ENCODE assay signal across 2 worm cellular contexts in the genomic region with DNA sequence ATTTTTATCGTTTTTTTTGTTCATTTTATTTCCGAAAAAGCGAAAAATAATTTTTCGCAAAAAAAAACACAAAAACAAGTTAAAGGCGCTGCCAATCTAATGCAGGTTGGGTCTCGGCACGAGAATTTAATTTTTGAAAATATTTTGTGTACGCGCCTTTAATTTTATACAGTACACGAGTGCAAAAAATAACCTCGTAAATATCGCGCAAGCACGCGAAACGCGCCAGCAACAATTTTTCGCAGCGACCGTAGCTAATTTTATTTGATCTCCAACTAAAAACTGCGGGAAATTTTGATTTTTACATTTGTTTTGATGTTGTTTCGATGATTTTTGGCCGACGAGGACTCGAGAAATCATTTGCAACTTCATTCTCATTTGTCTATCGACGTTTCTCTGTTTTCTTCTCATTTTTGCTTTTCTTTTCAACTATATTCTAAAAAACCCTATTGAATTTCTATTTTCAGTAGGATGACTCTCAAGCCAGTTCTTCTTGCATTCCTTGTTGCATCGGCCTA.
TF ChIP-seq lines count a peak whose summit lies in the region.

A gene (plus strand): TSS at position 468 of the 518 bp plus-strand sequence.

TF ChIP-seq in whole organism, L4 larva, 104 proteins besides CTCF, POLR2A, EP300 and RAD21:
- TF ChIP-seq snpc-1.2 (GFP tag; IDR thresholded peaks at IDR 0.05; lab: Robert Waterston, UW) (peak; percentile 90), ceh-62 (tag; optimal IDR thresholded peaks at IDR 0.05; lab: Kevin White, UChicago) (no peak), nhr-48 (tag; optimal IDR thresholded peaks at IDR 0.05; lab: Kevin White, UChicago) (no peak), sdz-12 (GFP tag; optimal IDR thresholded peaks at IDR 0.05; lab: Kevin White, UChicago) (no peak), Y48G9A.11 (GFP tag; IDR thresholded peaks at IDR 0.05; lab: Robert Waterston, UW) (peak; percentile 92), lin-39 (tag; optimal IDR thresholded peaks at IDR 0.05; lab: Kevin White, UChicago) (no peak), spr-3 (GFP tag; optimal IDR thresholded peaks at IDR 0.05; lab: Kevin White, UChicago) (no peak), lsy-2 (tag; optimal IDR thresholded peaks at IDR 0.05; lab: Kevin White, UChicago) (peak in 1 of 2 experiments; percentile 64), ceh-82 (tag; optimal IDR thresholded peaks at IDR 0.05; lab: Kevin White, UChicago) (no peak), egl-27 (tag; optimal IDR thresholded peaks at IDR 0.05; lab: Kevin White, UChicago) (no peak), ceh-44 (GFP tag; IDR thresholded peaks at IDR 0.05; lab: Robert Waterston, UW) (peak; percentile 60; the same call in 1 of the 2 replicates), Y75B8A.6 (GFP tag; IDR thresholded peaks at IDR 0.05; lab: Robert Waterston, UW) (no peak), lin-13 (GFP tag; optimal IDR thresholded peaks at IDR 0.05; lab: Kevin White, UChicago) (peak; percentile 43), F49E8.2 (tag; optimal IDR thresholded peaks at IDR 0.05; lab: Kevin White, UChicago; ENCODE audit: borderline replicate concordance) (peak; percentile 98), lin-38 (GFP tag; IDR thresholded peaks at IDR 0.05; lab: Robert Waterston, UW) (peak; percentile 88), snpc-4 (tag; optimal IDR thresholded peaks at IDR 0.05; lab: Kevin White, UChicago) (no peak), arid-1 (GFP tag; conservative IDR thresholded peaks at IDR 0.05; lab: Robert Waterston, UW) (peak; percentile 71; the same call in 1 of the 2 replicates), tag-97 (GFP tag; IDR thresholded peaks at IDR 0.05; lab: Robert Waterston, UW) (no peak), gei-8 (GFP tag; optimal IDR thresholded peaks at IDR 0.05; lab: Kevin White, UChicago) (no peak), unc-130 (GFP tag; optimal IDR thresholded peaks at IDR 0.05; lab: Kevin White, UChicago) (peak; percentile 98)

TF ChIP-seq in whole organism, young adult, 124 proteins besides CTCF, POLR2A, EP300 and RAD21 (continues in another document):
- no peak for TF ChIP-seq ama-1 (optimal IDR thresholded peaks at IDR 0.05; lab: Kevin White, UChicago)
- TF ChIP-seq ama-1 (GFP tag; optimal IDR thresholded peaks at IDR 0.05; lab: Kevin White, UChicago), result peak in 1 of 2 experiments; percentile 5
- TF ChIP-seq B0261.1 (tag; optimal IDR thresholded peaks at IDR 0.05; lab: Kevin White, UChicago), result peak; percentile 21
- no peak for TF ChIP-seq sdz-38 (tag; optimal IDR thresholded peaks at IDR 0.05; lab: Kevin White, UChicago)
- TF ChIP-seq rec-8 (tag; optimal IDR thresholded peaks at IDR 0.05; lab: Kevin White, UChicago), result peak in 1 of 2 experiments; percentile 88
- TF ChIP-seq pbrm-1 (GFP tag; IDR thresholded peaks at IDR 0.05; lab: Robert Waterston, UW), result peak; percentile 91
- no peak for TF ChIP-seq lag-1 (GFP tag; IDR thresholded peaks at IDR 0.05; lab: Robert Waterston, UW)
- no peak for TF ChIP-seq F22D6.2 (tag; optimal IDR thresholded peaks at IDR 0.05; lab: Kevin White, UChicago)
- TF ChIP-seq gei-17 (GFP tag; optimal IDR thresholded peaks at IDR 0.05; lab: Kevin White, UChicago), result no peak
- no peak for TF ChIP-seq hlh-12 (tag; optimal IDR thresholded peaks at IDR 0.05; lab: Kevin White, UChicago)
- peak; percentile 85 for TF ChIP-seq mcd-1 (GFP tag; IDR thresholded peaks at IDR 0.05; lab: Robert Waterston, UW)
- peak; percentile 98 for TF ChIP-seq him-1 (tag; optimal IDR thresholded peaks at IDR 0.05; lab: Kevin White, UChicago)
- TF ChIP-seq C17E4.6 (GFP tag; IDR thresholded peaks at IDR 0.05; lab: Robert Waterston, UW), result peak; percentile 98
- TF ChIP-seq T26A5.8 (tag; optimal IDR thresholded peaks at IDR 0.05; lab: Kevin White, UChicago), result no peak
- peak; percentile 98 for TF ChIP-seq dpl-1 (GFP tag; optimal IDR thresholded peaks at IDR 0.05; lab: Kevin White, UChicago)
- TF ChIP-seq lin-35 (GFP tag; optimal IDR thresholded peaks at IDR 0.05; lab: Kevin White, UChicago), result peak; percentile 64 to 83 (median 78)
- TF ChIP-seq rcor-1 (GFP tag; IDR thresholded peaks at IDR 0.05; lab: Robert Waterston, UW), result peak; percentile 98
- peak; percentile 70; the same call in 1 of the 2 replicates for TF ChIP-seq bed-2 (GFP tag; IDR thresholded peaks at IDR 0.05; lab: Robert Waterston, UW)
- peak; percentile 75 for TF ChIP-seq lin-26 (GFP tag; IDR thresholded peaks at IDR 0.05; lab: Robert Waterston, UW)
- no peak for TF ChIP-seq chd-7 (tag; optimal IDR thresholded peaks at IDR 0.05; lab: Kevin White, UChicago)
- 0 out of 2 replicates have a peak, but pooled peaks have one; percentile 23 for TF ChIP-seq F37B4.10 (GFP tag; IDR thresholded peaks at IDR 0.05; lab: Robert Waterston, UW)
- TF ChIP-seq ztf-3 (GFP tag; optimal IDR thresholded peaks at IDR 0.05; lab: Kevin White, UChicago), result no peak
- no peak for TF ChIP-seq zim-3 (tag; optimal IDR thresholded peaks at IDR 0.05; lab: Kevin White, UChicago)
- TF ChIP-seq nhr-90 (tag; optimal IDR thresholded peaks at IDR 0.05; lab: Kevin White, UChicago), result no peak
- TF ChIP-seq rpc-1 (optimal IDR thresholded peaks at IDR 0.05; lab: Kevin White, UChicago), result no peak
- peak; percentile 21 for TF ChIP-seq rpc-1 (tag; optimal IDR thresholded peaks at IDR 0.05; lab: Kevin White, UChicago)
- no peak for TF ChIP-seq ceh-27 (GFP tag; optimal IDR thresholded peaks at IDR 0.05; lab: Kevin White, UChicago)
- TF ChIP-seq Y53F4B.3 (GFP tag; IDR thresholded peaks at IDR 0.05; lab: Robert Waterston, UW), result peak; percentile 80
- no peak for TF ChIP-seq ztf-6 (GFP tag; IDR thresholded peaks at IDR 0.05; lab: Robert Waterston, UW)
- no peak for TF ChIP-seq nhr-27 (tag; optimal IDR thresholded peaks at IDR 0.05; lab: Kevin White, UChicago)
- TF ChIP-seq nfya-1 (tag; optimal IDR thresholded peaks at IDR 0.05; lab: Kevin White, UChicago; ENCODE audit: borderline replicate concordance, insufficient read depth), result no peak
- TF ChIP-seq Y95B8A.8 (GFP tag; IDR thresholded peaks at IDR 0.05; lab: Robert Waterston, UW), result peak; percentile 98
- TF ChIP-seq Y53G8AR.9 (GFP tag; conservative IDR thresholded peaks at IDR 0.05; lab: Robert Waterston, UW), result no peak; the same call in 1 of the 2 replicates
- peak; percentile 14 for TF ChIP-seq attf-5 (GFP tag; optimal IDR thresholded peaks at IDR 0.05; lab: Kevin White, UChicago)
- TF ChIP-seq ets-4 (GFP tag; optimal IDR thresholded peaks at IDR 0.05; lab: Kevin White, UChicago), result no peak
- TF ChIP-seq Y67H2A.10 (GFP tag; conservative IDR thresholded peaks at IDR 0.05; lab: Robert Waterston, UW), result peak; percentile 81
- no peak for TF ChIP-seq egrh-3 (GFP tag; IDR thresholded peaks at IDR 0.05; lab: Robert Waterston, UW)
- 0 out of 2 replicates have a peak, but pooled peaks have one; percentile 42 for TF ChIP-seq ztf-25 (GFP tag; IDR thresholded peaks at IDR 0.05; lab: Robert Waterston, UW)
- TF ChIP-seq Y79H2A.3 (GFP tag; conservative IDR thresholded peaks at IDR 0.05; lab: Robert Waterston, UW), result peak; percentile 96
- TF ChIP-seq tbp1 (GFP tag; optimal IDR thresholded peaks at IDR 0.05; lab: Kevin White, UChicago), result peak; percentile 78
- TF ChIP-seq ceh-79 (tag; optimal IDR thresholded peaks at IDR 0.05; lab: Kevin White, UChicago), result no peak
- TF ChIP-seq F57C9.4 (tag; optimal IDR thresholded peaks at IDR 0.05; lab: Kevin White, UChicago), result no peak
- TF ChIP-seq F57A8.1 (GFP tag; optimal IDR thresholded peaks at IDR 0.05; lab: Kevin White, UChicago), result no peak
- TF ChIP-seq snpc-3.4 (tag; optimal IDR thresholded peaks at IDR 0.05; lab: Kevin White, UChicago), result peak; percentile 97
- TF ChIP-seq lsy-27 (tag; optimal IDR thresholded peaks at IDR 0.05; lab: Kevin White, UChicago; ENCODE audit: borderline replicate concordance, insufficient read depth), result no peak
- peak; percentile 60; the same call in 1 of the 2 replicates for TF ChIP-seq hmg-20 (GFP tag; IDR thresholded peaks at IDR 0.05; lab: Robert Waterston, UW)
- TF ChIP-seq bed-1 (GFP tag; IDR thresholded peaks at IDR 0.05; lab: Robert Waterston, UW), result no peak
- TF ChIP-seq snpc-1.3 (tag; optimal IDR thresholded peaks at IDR 0.05; lab: Kevin White, UChicago; ENCODE audit: insufficient read depth), result peak; percentile 97
- TF ChIP-seq hsf-1 (GFP tag; IDR thresholded peaks at IDR 0.05; lab: Robert Waterston, UW), result peak; percentile 95
- TF ChIP-seq ztf-22 (GFP tag; optimal IDR thresholded peaks at IDR 0.05; lab: Kevin White, UChicago), result no peak
- no peak for TF ChIP-seq K12H6.12 (tag; optimal IDR thresholded peaks at IDR 0.05; lab: Kevin White, UChicago)
- TF ChIP-seq pha-4 (tag; optimal IDR thresholded peaks at IDR 0.05; lab: Kevin White, UChicago), result no peak
- peak; percentile 97 for TF ChIP-seq lin-54 (GFP tag; optimal IDR thresholded peaks at IDR 0.05; lab: Kevin White, UChicago)
- TF ChIP-seq ekl-4 (GFP tag; IDR thresholded peaks at IDR 0.05; lab: Robert Waterston, UW), result peak; percentile 96
- TF ChIP-seq F49E8.2 (tag; optimal IDR thresholded peaks at IDR 0.05; lab: Kevin White, UChicago; ENCODE audit: insufficient read depth), result peak; percentile 98
- no peak for TF ChIP-seq mxl-1 (tag; optimal IDR thresholded peaks at IDR 0.05; lab: Kevin White, UChicago)
- TF ChIP-seq ceh-40 (GFP tag; IDR thresholded peaks at IDR 0.05; lab: Robert Waterston, UW), result no peak
- 0 out of 2 replicates have a peak, but pooled peaks have one; percentile 80 for TF ChIP-seq nfya-2 (GFP tag; IDR thresholded peaks at IDR 0.05; lab: Robert Waterston, UW)
- TF ChIP-seq ceh-100 (GFP tag; IDR thresholded peaks at IDR 0.05; lab: Robert Waterston, UW), result peak; percentile 76
- TF ChIP-seq F52B5.7 (tag; optimal IDR thresholded peaks at IDR 0.05; lab: Kevin White, UChicago), result no peak
- TF ChIP-seq snpc-4 (GFP tag; optimal IDR thresholded peaks at IDR 0.05; lab: Kevin White, UChicago), result peak; percentile 73
- TF ChIP-seq snpc-4 (tag; optimal IDR thresholded peaks at IDR 0.05; lab: Kevin White, UChicago), result peak; percentile 62 to 89 (median 80)
- no peak for TF ChIP-seq nhr-80 (tag; optimal IDR thresholded peaks at IDR 0.05; lab: Kevin White, UChicago)
- TF ChIP-seq lin-40 (tag; optimal IDR thresholded peaks at IDR 0.05; lab: Kevin White, UChicago), result no peak
- TF ChIP-seq somi-1 (GFP tag; optimal IDR thresholded peaks at IDR 0.05; lab: Kevin White, UChicago), result no peak
- TF ChIP-seq hrde-1 (tag; optimal IDR thresholded peaks at IDR 0.05; lab: Kevin White, UChicago; ENCODE audit: borderline replicate concordance), result peak; percentile 94
- peak; percentile 100 for TF ChIP-seq D2030.7 (GFP tag; IDR thresholded peaks at IDR 0.05; lab: Robert Waterston, UW)
